Fruit fly (Drosophila melanogaster): ENCODE results near the gene CG34132.

DNA sequence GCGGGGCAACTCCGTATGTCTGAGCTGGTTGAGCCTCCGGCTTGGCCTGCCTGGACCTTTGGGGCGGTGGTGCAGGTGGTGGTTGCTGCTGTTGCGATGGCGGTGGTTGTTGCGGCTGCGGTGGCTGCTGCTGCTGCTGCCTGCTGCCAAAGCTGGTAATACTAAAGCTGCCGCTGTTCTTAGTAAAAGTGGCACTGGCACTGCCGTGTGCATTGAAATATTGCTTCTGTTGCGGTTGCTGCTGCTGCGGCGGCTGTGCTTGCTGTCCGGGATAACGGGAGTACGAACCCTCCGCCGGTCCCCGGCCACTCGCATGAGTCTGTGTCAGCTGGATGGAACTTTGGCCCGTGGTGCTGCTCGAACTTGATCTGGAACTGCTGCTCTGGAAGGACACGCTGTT is 6.9 kb upstream of the CG34132 start:
- TF ChIP-seq CTCF (optimal IDR thresholded peaks at IDR 0.05) (no peak), CG8478 (optimal IDR thresholded peaks at IDR 0.05) (no peak)
